Worm (Caenorhabditis elegans) whole organism, L2 larva: ENCODE data around the gene Y67D8A.2.
"Not testable (repeated sequence)": the region's sequence is repeated elsewhere in the genome, so short reads cannot be mapped to it uniquely, and the experiment has no call there.

Experiments used
- C34F6.9 ChIP-seq: fragments of 150-350 bp; optimal IDR thresholded peaks from 2 replicates; lab custom pipeline; 2014; ENCODE audit warnings: missing biosample characterization, missing genetic modification characterization
- F13H6.1 ChIP-seq: sonication (generic microtip); optimal IDR thresholded peaks from 2 replicates; lab custom pipeline; 2016; ENCODE audit warnings: missing genetic modification characterization, missing compliant biosample characterization
- R02D3.7 ChIP-seq: fragments of 150-350 bp; optimal IDR thresholded peaks from 2 replicates; lab custom pipeline; 2014; ENCODE audit warnings: missing biosample characterization, missing genetic modification characterization
- ZK546.5 ChIP-seq: sonication (generic microtip); optimal IDR thresholded peaks from 2 replicates; lab custom pipeline; 2017; ENCODE audit warnings: missing biosample characterization, missing genetic modification characterization
- alr-1 ChIP-seq: fragments of 150-350 bp; optimal IDR thresholded peaks from 2 replicates; lab custom pipeline; 2014; ENCODE audit warnings: missing biosample characterization, missing genetic modification characterization
- ama-1 ChIP-seq: fragments of 150-350 bp; optimal IDR thresholded peaks from 2 replicates; lab custom pipeline; 2018; ENCODE audit warnings: inconsistent platforms
- ceh-16 ChIP-seq: fragments of 150-350 bp; optimal IDR thresholded peaks from 2 replicates; lab custom pipeline; 2014; ENCODE audit warnings: missing biosample characterization, missing genetic modification characterization
- ceh-82 ChIP-seq: fragments of 150-350 bp; optimal IDR thresholded peaks from 2 replicates; lab custom pipeline; 2014; ENCODE audit warnings: missing biosample characterization, missing genetic modification characterization
- crh-2 ChIP-seq: sonication (generic microtip); optimal IDR thresholded peaks from 2 replicates; lab custom pipeline; 2017; ENCODE audit warnings: missing biosample characterization, missing genetic modification characterization
- dmd-4 ChIP-seq: sonication (generic microtip); optimal IDR thresholded peaks from 2 replicates; lab custom pipeline; 2017; ENCODE audit warnings: missing biosample characterization, missing genetic modification characterization
- egl-27 ChIP-seq: sonication (generic microtip); optimal IDR thresholded peaks from 3 replicates; lab custom pipeline; 2017; ENCODE audit warnings: missing biosample characterization, missing genetic modification reagents, missing genetic modification characterization
- elt-1 ChIP-seq: fragments of 150-350 bp; optimal IDR thresholded peaks from 2 replicates; lab custom pipeline; 2014; ENCODE audit warnings: missing biosample characterization, missing genetic modification characterization
- fos-1 ChIP-seq: fragments of 150-350 bp; optimal IDR thresholded peaks from 2 replicates; lab custom pipeline; 2014; ENCODE audit warnings: missing biosample characterization, missing genetic modification characterization
- gmeb-1 ChIP-seq: fragments of 150-350 bp; optimal IDR thresholded peaks from 2 replicates; lab custom pipeline; 2014; ENCODE audit warnings: missing biosample characterization, missing genetic modification characterization
- lin-13 ChIP-seq: fragments of 150-350 bp; optimal IDR thresholded peaks from 2 replicates; lab custom pipeline; 2014; ENCODE audit warnings: missing biosample characterization, missing genetic modification reagents, missing genetic modification characterization
- lin-39 ChIP-seq: fragments of 150-350 bp; optimal IDR thresholded peaks from 2 replicates; lab custom pipeline; 2014; ENCODE audit warnings: missing biosample characterization, missing genetic modification reagents, missing genetic modification characterization
- lsy-2 ChIP-seq, 2 experiments: fragments of 150-350 bp in 1 of 2; sonication (generic microtip) in 1 of 2; optimal IDR thresholded peaks; 2 replicates each; lab custom pipeline; 2014 to 2017; ENCODE audit warnings: missing biosample characterization in 2 of 2, missing genetic modification characterization in 2 of 2
- mab-5 ChIP-seq: fragments of 150-350 bp; optimal IDR thresholded peaks from 2 replicates; lab custom pipeline; 2014; ENCODE audit warnings: missing biosample characterization, missing genetic modification characterization
- mbf-1 ChIP-seq: sonication (generic microtip); optimal IDR thresholded peaks from 2 replicates; lab custom pipeline; 2017; ENCODE audit warnings: missing biosample characterization, missing genetic modification characterization
- mdl-1 ChIP-seq, 2 experiments: fragments of 150-350 bp in 1 of 2; sonication (generic microtip) in 1 of 2; optimal IDR thresholded peaks; 2 replicates each; lab custom pipeline; 2017; ENCODE audit warnings: missing biosample characterization in 2 of 2, missing genetic modification characterization in 2 of 2
- nhr-10 ChIP-seq: sonication (generic microtip); optimal IDR thresholded peaks from 2 replicates; lab custom pipeline; 2017; ENCODE audit warnings: missing biosample characterization, missing genetic modification characterization
- nhr-11 ChIP-seq: fragments of 150-350 bp; optimal IDR thresholded peaks from 2 replicates; lab custom pipeline; 2014; ENCODE audit warnings: missing biosample characterization, missing genetic modification characterization
- nhr-12 ChIP-seq: fragments of 150-350 bp; optimal IDR thresholded peaks from 2 replicates; lab custom pipeline; 2014; ENCODE audit warnings: missing biosample characterization, missing genetic modification characterization
- nhr-129 ChIP-seq: fragments of 150-350 bp; optimal IDR thresholded peaks from 2 replicates; lab custom pipeline; 2014; ENCODE audit warnings: missing biosample characterization, missing genetic modification characterization
- nhr-21 ChIP-seq: fragments of 150-350 bp; optimal IDR thresholded peaks from 2 replicates; lab custom pipeline; 2014; ENCODE audit warnings: missing biosample characterization, missing genetic modification characterization
- nhr-25 ChIP-seq: fragments of 150-350 bp; sonication (generic microtip); optimal IDR thresholded peaks from 3 replicates; lab custom pipeline; 2014; ENCODE audit warnings: missing biosample characterization, missing genetic modification characterization
- peb-1 ChIP-seq: fragments of 150-350 bp; optimal IDR thresholded peaks from 2 replicates; lab custom pipeline; 2014; ENCODE audit warnings: missing biosample characterization, missing genetic modification characterization
- sem-4 ChIP-seq: fragments of 150-350 bp; optimal IDR thresholded peaks from 2 replicates; lab custom pipeline; 2014; ENCODE audit warnings: missing biosample characterization, missing genetic modification reagents, missing genetic modification characterization
- sma-3 ChIP-seq: sonication (generic microtip); optimal IDR thresholded peaks from 2 replicates; lab custom pipeline; 2016; ENCODE audit warnings: missing genetic modification reagents, missing genetic modification characterization, missing compliant biosample characterization
- sma-9 ChIP-seq, 2 experiments: fragments of 150-350 bp in 1 of 2; sonication (generic microtip) in 1 of 2; optimal IDR thresholded peaks; 2 replicates each; lab custom pipeline; 2014 to 2016; ENCODE audit warnings: missing genetic modification characterization in 2 of 2, mild to moderate bottlenecking in 1 of 2, missing biosample characterization in 1 of 2, missing compliant biosample characterization in 1 of 2, missing genetic modification reagents in 1 of 2, moderate library complexity in 1 of 2
- snpc-4 ChIP-seq: fragments of 150-350 bp; optimal IDR thresholded peaks from 2 replicates; lab custom pipeline; 2014; ENCODE audit warnings: missing biosample characterization, missing genetic modification characterization
- unc-55 ChIP-seq: fragments of 150-350 bp; sonication (generic microtip); optimal IDR thresholded peaks from 3 replicates; lab custom pipeline; 2014; ENCODE audit warnings: missing biosample characterization, missing genetic modification reagents, missing genetic modification characterization
- ztf-1 ChIP-seq: fragments of 200-800 bp; sonication (Bioruptor generic); conservative IDR thresholded peaks from 2 replicates; pipeline ENCODE4 v1.3.6; 2022; ENCODE audit warnings: missing genetic modification characterization, missing compliant biosample characterization
- ztf-11 ChIP-seq: sonication (generic microtip); optimal IDR thresholded peaks from 2 replicates; lab custom pipeline; 2017; ENCODE audit warnings: missing biosample characterization, missing genetic modification characterization
- ztf-4 ChIP-seq: fragments of 150-350 bp; optimal IDR thresholded peaks from 2 replicates; lab custom pipeline; 2014; ENCODE audit warnings: missing biosample characterization, missing genetic modification characterization

The Y67D8A.2 gene

ce11 chrIV:3222140-3222539, at the start of gene Y67D8A.2:
Y67D8A.2 (plus strand) TSS chrIV:3222440.
- TF ChIP-seq fos-1 (tag; lab: Kevin White, UChicago): no peak
- no peak for TF ChIP-seq sem-4
- TF ChIP-seq C34F6.9 (tag; lab: Kevin White, UChicago): no peak
- no peak for TF ChIP-seq dmd-4
- TF ChIP-seq egl-27 (tag; lab: Kevin White, UChicago): no peak
- TF ChIP-seq F13H6.1: no peak
- no peak for TF ChIP-seq gmeb-1
- no peak for TF ChIP-seq nhr-21
- TF ChIP-seq unc-55 (GFP tag; lab: Kevin White, UChicago): no peak
- no peak for TF ChIP-seq ztf-4 (tag; lab: Kevin White, UChicago)
- no peak for TF ChIP-seq R02D3.7 (tag; lab: Kevin White, UChicago)
- no peak for TF ChIP-seq lin-13
- no peak for TF ChIP-seq peb-1 (tag; lab: Kevin White, UChicago)

- TF ChIP-seq snpc-4 (tag; lab: Kevin White, UChicago); sem-4; nhr-12 (tag; lab: Kevin White, UChicago): not testable (repeated sequence)
Measured at ce11 chrIV:3172510-3172909, 49.7 kb upstream of the Y67D8A.2 start, which contains the start of gene Y67D8B.1. Y67D8B.1 (minus strand) TSS chrIV:3172610.

DNA sequence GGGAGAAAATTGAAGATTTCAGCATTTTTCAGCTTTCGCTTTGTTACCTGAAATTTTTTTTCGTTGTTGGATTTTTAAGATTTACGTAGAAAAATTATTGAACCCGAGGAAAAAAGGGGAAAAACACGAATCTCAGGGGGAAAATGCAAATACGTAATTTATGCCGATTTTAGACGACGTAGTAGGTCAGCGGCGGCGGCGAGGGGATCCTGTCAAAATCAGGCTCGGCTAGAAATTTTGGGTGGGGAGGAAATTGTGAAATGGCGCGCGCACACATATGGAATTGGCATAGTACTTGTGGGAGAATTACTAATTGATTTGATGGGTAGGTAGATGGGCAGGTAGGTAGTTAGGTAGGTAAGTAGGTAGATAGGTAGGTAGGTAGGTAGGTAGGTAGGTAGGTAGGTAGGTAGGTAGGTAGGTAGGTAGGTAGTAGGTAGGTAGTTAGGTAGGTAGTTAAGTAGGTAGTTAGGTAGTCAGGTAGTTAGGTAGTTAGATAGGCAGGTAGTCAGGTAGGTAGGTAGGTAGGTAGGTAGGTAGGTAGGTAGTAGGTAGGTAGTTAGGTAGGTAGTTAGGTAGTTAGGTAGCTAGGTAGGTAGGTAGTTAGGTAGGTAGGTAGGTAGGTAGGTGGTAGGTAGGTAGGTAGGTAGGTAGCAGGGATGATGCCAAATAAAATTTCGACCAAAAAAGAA, 46.0 kb upstream of the Y67D8A.2 start, which contains the start of gene nlp-81:
Gene nlp-81, minus strand, starts transcription at position 51 of the 692 bp plus-strand sequence.
- no peak for TF ChIP-seq egl-27 (tag; lab: Kevin White, UChicago)
- TF ChIP-seq alr-1 (tag; lab: Kevin White, UChicago): no peak
- TF ChIP-seq crh-2: no peak
- TF ChIP-seq ama-1 (lab: Kevin White, UChicago): no peak
- no peak for TF ChIP-seq mdl-1 (tag; optimal IDR thresholded peaks at IDR 0.05; lab: Kevin White, UChicago)
- no peak for TF ChIP-seq sem-4
- TF ChIP-seq ceh-82 (tag; lab: Kevin White, UChicago): no peak
- no peak for TF ChIP-seq C34F6.9 (tag; lab: Kevin White, UChicago)
- TF ChIP-seq lin-39 (tag; lab: Kevin White, UChicago): no peak
- no peak for TF ChIP-seq ceh-16 (tag; lab: Kevin White, UChicago)
- no peak for TF ChIP-seq peb-1 (tag; lab: Kevin White, UChicago)
- no peak for TF ChIP-seq dmd-4
- no peak for TF ChIP-seq sma-9 (GFP tag; optimal IDR thresholded peaks at IDR 0.05; lab: Kevin White, UChicago)
- TF ChIP-seq sma-9 (tag; optimal IDR thresholded peaks at IDR 0.05; lab: Kevin White, UChicago): no peak
- no peak for TF ChIP-seq lsy-2 (tag; optimal IDR thresholded peaks at IDR 0.05; lab: Kevin White, UChicago)
- TF ChIP-seq elt-1 (tag; lab: Kevin White, UChicago): no peak

DNA sequence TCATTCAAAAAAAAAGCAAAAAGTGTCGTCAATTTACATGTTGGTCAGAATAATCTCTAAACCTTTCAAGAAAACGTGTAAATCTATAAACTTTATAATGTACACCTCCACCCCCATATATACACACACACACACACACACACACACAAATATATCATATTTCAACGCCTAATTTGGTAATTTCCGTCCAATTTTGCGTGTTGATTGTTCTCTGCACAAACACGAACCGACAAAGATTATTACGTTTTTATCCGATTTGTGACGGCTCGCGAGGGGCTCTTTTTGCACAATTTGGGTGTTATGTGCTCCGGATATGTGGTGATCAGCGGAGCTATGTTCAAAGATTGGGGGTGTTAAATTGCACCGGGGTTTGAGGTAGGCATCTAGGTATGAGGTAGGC, 39.3 kb upstream of the Y67D8A.2 start:
- no peak for TF ChIP-seq unc-55 (GFP tag; lab: Kevin White, UChicago)
- TF ChIP-seq mbf-1 (tag; lab: Kevin White, UChicago): no peak
- TF ChIP-seq crh-2: no peak
- TF ChIP-seq, all 48 proteins: peak for 0

DNA sequence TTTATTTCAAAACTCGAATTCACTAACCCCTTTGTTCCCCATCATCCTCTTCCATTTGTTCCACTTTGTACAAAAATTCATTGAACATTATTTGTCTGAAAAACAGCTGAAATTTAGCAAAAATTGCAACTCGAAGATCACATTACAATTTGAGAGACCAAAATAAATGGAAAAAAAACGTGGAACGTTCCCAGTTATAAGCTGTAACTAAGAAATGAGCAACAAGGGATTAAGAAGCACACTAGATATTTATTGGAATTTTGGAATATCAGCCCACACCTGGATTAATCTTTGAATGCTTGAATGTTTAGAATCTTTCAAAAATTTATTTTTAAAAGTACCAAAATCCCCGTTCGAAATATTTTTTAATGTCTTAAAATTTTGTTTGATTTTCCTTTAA, 30.8 kb upstream of the Y67D8A.2 start, which contains the start of gene Y67D8B.2:
Gene Y67D8B.2, minus strand, starts transcription at position 101 of the 400 bp plus-strand sequence.
- TF ChIP-seq elt-1 (tag; lab: Kevin White, UChicago) (no peak), lin-13 (no peak), nhr-12 (tag; lab: Kevin White, UChicago) (no peak), nhr-10 (tag; lab: Kevin White, UChicago) (no peak), nhr-129 (tag; lab: Kevin White, UChicago) (no peak), ztf-11 (tag; lab: Kevin White, UChicago) (no peak), mdl-1 (tag; optimal IDR thresholded peaks at IDR 0.05; lab: Kevin White, UChicago) (no peak), ZK546.5 (tag; lab: Kevin White, UChicago) (no peak), crh-2 (no peak), nhr-11 (tag; lab: Kevin White, UChicago) (no peak), fos-1 (tag; lab: Kevin White, UChicago) (no peak), sma-3 (no peak), ztf-1 (GFP tag; lab: Robert Waterston, UW) (no peak), sma-9 (GFP tag; optimal IDR thresholded peaks at IDR 0.05; lab: Kevin White, UChicago) (no peak), sma-9 (tag; optimal IDR thresholded peaks at IDR 0.05; lab: Kevin White, UChicago) (no peak), mab-5 (tag; lab: Kevin White, UChicago) (no peak), nhr-25 (tag; lab: Kevin White, UChicago) (no peak), lsy-2 (tag; optimal IDR thresholded peaks at IDR 0.05; lab: Kevin White, UChicago) (no peak), ama-1 (lab: Kevin White, UChicago) (no peak)
